Worm (Caenorhabditis elegans): ENCODE measurements around the gene nhr-234.

nhr-234 gene

ce11 chrII:12615413-12615812 lies 21.1 kb upstream of the nhr-234 start (continued):
- TF ChIP-seq zag-1 (tag; optimal IDR thresholded peaks at IDR 0.05) (no peak), zip-4 (GFP tag; optimal IDR thresholded peaks at IDR 0.05) (no peak), ces-1 (GFP tag; optimal IDR thresholded peaks at IDR 0.05) (no peak), nhr-19 (GFP tag; conservative IDR thresholded peaks at IDR 0.05) (0 out of 2 replicates have a peak, but pooled peaks have one; percentile 23), sox-4 (tag; optimal IDR thresholded peaks at IDR 0.05) (no peak), C34B4.2 (tag; optimal IDR thresholded peaks at IDR 0.05) (no peak), C04F5.9 (tag; optimal IDR thresholded peaks at IDR 0.05) (no peak), lin-13 (GFP tag; optimal IDR thresholded peaks at IDR 0.05) (no peak), elt-3 (tag; optimal IDR thresholded peaks at IDR 0.05) (peak in 5 of 6 experiments; percentile 2 to 88 (median 44)), egl-13 (tag; optimal IDR thresholded peaks at IDR 0.05) (no peak), hlh-4 (tag; optimal IDR thresholded peaks at IDR 0.05) (no peak), nhr-20 (tag; optimal IDR thresholded peaks at IDR 0.05) (peak; percentile 80), ztf-4 (tag; optimal IDR thresholded peaks at IDR 0.05) (no peak), hlh-17 (GFP tag; optimal IDR thresholded peaks at IDR 0.05; ENCODE audit: borderline replicate concordance) (no peak), lin-14 (GFP tag; optimal IDR thresholded peaks at IDR 0.05) (peak; percentile 36), irx-1 (tag; optimal IDR thresholded peaks at IDR 0.05) (no peak)

ce11 chrII:12616081-12616480 lies 20.4 kb upstream of the nhr-234 start, which contains the start of gene nspe-6:
nspe-6 (minus strand) TSS chrII:12616181.
- no peak for TF ChIP-seq tbx-2 (tag; optimal IDR thresholded peaks at IDR 0.05)
- TF ChIP-seq nhr-85 (tag) = peak; percentile 47
- TF ChIP-seq unc-130 (tag; optimal IDR thresholded peaks at IDR 0.05) = no peak
- TF ChIP-seq mab-9 (GFP tag; IDR thresholded peaks at IDR 0.05) = no peak
- no peak for TF ChIP-seq mep-1 (tag; optimal IDR thresholded peaks at IDR 0.05)

- no peak for TF ChIP-seq unc-98 (GFP tag; IDR thresholded peaks at IDR 0.05)
Observed at ce11 chrII:12617586-12617985, 18.9 kb upstream of the nhr-234 start, which contains the start of gene nspe-3. nspe-3 (plus strand) TSS chrII:12617886.

ce11 chrII:12619288-12619687 lies 17.2 kb upstream of the nhr-234 start, which contains the start of gene nspe-2:
nspe-2 (minus strand) TSS chrII:12619388.
- no peak for TF ChIP-seq lin-13 (GFP tag; optimal IDR thresholded peaks at IDR 0.05)
- no peak for TF ChIP-seq ceh-63 (GFP tag; optimal IDR thresholded peaks at IDR 0.05)
- no peak for TF ChIP-seq zag-1 (tag; optimal IDR thresholded peaks at IDR 0.05)
- TF ChIP-seq lsy-2 (tag; optimal IDR thresholded peaks at IDR 0.05) = no peak
- TF ChIP-seq lin-39 (tag; optimal IDR thresholded peaks at IDR 0.05) = no peak
- no peak for TF ChIP-seq egl-13 (tag; optimal IDR thresholded peaks at IDR 0.05)

- TF ChIP-seq fos-1 (tag; optimal IDR thresholded peaks at IDR 0.05) (no peak), pag-3 (tag; optimal IDR thresholded peaks at IDR 0.05; ENCODE audit: borderline replicate concordance, insufficient read depth) (no peak), C04F5.9 (tag; optimal IDR thresholded peaks at IDR 0.05) (no peak), snu-23 (GFP tag; optimal IDR thresholded peaks at IDR 0.05) (no peak), alr-1 (tag; optimal IDR thresholded peaks at IDR 0.05; ENCODE audit: borderline replicate concordance) (no peak), F16B12.6 (tag; optimal IDR thresholded peaks at IDR 0.05) (no peak), ets-5 (GFP tag; IDR thresholded peaks at IDR 0.05) (no peak), ces-1 (GFP tag; optimal IDR thresholded peaks at IDR 0.05) (no peak), ztf-11 (tag; optimal IDR thresholded peaks at IDR 0.05) (no peak), ceh-82 (tag; optimal IDR thresholded peaks at IDR 0.05) (no peak), dsc-1 (tag; optimal IDR thresholded peaks at IDR 0.05) (no peak), swsn-7 (tag; optimal IDR thresholded peaks at IDR 0.05) (no peak), sup-37 (GFP tag; optimal IDR thresholded peaks at IDR 0.05) (no peak), nhr-85 (tag) (no peak), efl-3 (GFP tag; optimal IDR thresholded peaks at IDR 0.05) (no peak), fkh-4 (tag; optimal IDR thresholded peaks at IDR 0.05; ENCODE audit: borderline replicate concordance) (no peak)
Observed at ce11 chrII:12620764-12621163, 15.7 kb upstream of the nhr-234 start, which contains the start of gene nspe-1. nspe-1 (minus strand) TSS chrII:12620864.

Data from whole organism, L1 larva.